Worm (Caenorhabditis elegans) whole organism, L1 larva: ENCODE data around the gene twk-3.
A peak's percentile ranks its signal among the peaks of the same experiment; 100 is the strongest.

ENCODE experiments used
- C04F5.9 ChIP-seq: sonication (generic microtip); optimal IDR thresholded peaks from 2 replicates; lab custom pipeline; 2016; ENCODE audit warnings: missing genetic modification characterization, missing compliant biosample characterization
- C16A3.4 ChIP-seq: fragments of 150-350 bp; optimal IDR thresholded peaks from 2 replicates; lab custom pipeline; 2014; ENCODE audit warnings: missing biosample characterization, missing genetic modification characterization
- alr-1 ChIP-seq: fragments of 200-800 bp; sonication (Bioruptor generic); optimal IDR thresholded peaks from 2 replicates; lab custom pipeline; 2018; ENCODE audit warnings: borderline replicate concordance, mild to moderate bottlenecking, missing genetic modification characterization, missing compliant biosample characterization
- aly-2 ChIP-seq: fragments of 150-350 bp; optimal IDR thresholded peaks from 2 replicates; lab custom pipeline; 2014; ENCODE audit warnings: missing biosample characterization, missing genetic modification characterization
- ama-1 ChIP-seq: fragments of 150-350 bp; optimal IDR thresholded peaks from 2 replicates; lab custom pipeline; 2014
- blmp-1 ChIP-seq: fragments of 150-350 bp; optimal IDR thresholded peaks from 2 replicates; lab custom pipeline; 2014; ENCODE audit warnings: missing biosample characterization, missing genetic modification characterization
- ceh-82 ChIP-seq, 3 experiments: fragments of 150-350 bp in 1 of 3; sonication (generic microtip) in 2 of 3; optimal IDR thresholded peaks; 2 replicates each; lab custom pipeline; 2014 to 2017; ENCODE audit warnings: missing biosample characterization in 3 of 3, missing genetic modification characterization in 3 of 3
- ceh-88 ChIP-seq: fragments of 200-800 bp; sonication (Bioruptor generic); IDR thresholded peaks from 2 replicates; pipeline ENCODE4 v1.3.6; 2022; ENCODE audit warnings: missing genetic modification characterization, missing compliant biosample characterization
- ces-1 ChIP-seq: fragments of 150-350 bp; optimal IDR thresholded peaks from 2 replicates; lab custom pipeline; 2014; ENCODE audit warnings: missing biosample characterization, missing genetic modification reagents, missing genetic modification characterization
- efl-3 ChIP-seq: fragments of 200-800 bp; sonication (Bioruptor generic); optimal IDR thresholded peaks from 2 replicates; lab custom pipeline; 2018; ENCODE audit warnings: mild to moderate bottlenecking, missing genetic modification characterization, missing compliant biosample characterization
- egl-13 ChIP-seq: sonication (generic microtip); optimal IDR thresholded peaks from 2 replicates; lab custom pipeline; 2016; ENCODE audit warnings: missing genotype, missing genetic modification reagents, missing genetic modification characterization, missing compliant biosample characterization
- elt-2 ChIP-seq: sonication (generic microtip); optimal IDR thresholded peaks from 2 replicates; lab custom pipeline; 2016; ENCODE audit warnings: missing genetic modification characterization, mild to moderate bottlenecking, inconsistent platforms, missing compliant biosample characterization, missing genetic modification reagents
- fkh-4 ChIP-seq: sonication (generic microtip); optimal IDR thresholded peaks from 2 replicates; lab custom pipeline; 2016; ENCODE audit warnings: missing compliant biosample characterization, missing genetic modification characterization, borderline replicate concordance
- fkh-8 ChIP-seq: sonication (generic microtip); optimal IDR thresholded peaks from 2 replicates; lab custom pipeline; 2016; ENCODE audit warnings: mild to moderate bottlenecking, missing genetic modification characterization, missing compliant biosample characterization
- fos-1 ChIP-seq: fragments of 150-350 bp; optimal IDR thresholded peaks from 2 replicates; lab custom pipeline; 2014; ENCODE audit warnings: missing biosample characterization, missing genetic modification characterization
- hlh-17 ChIP-seq: fragments of 200-800 bp; sonication (Bioruptor generic); optimal IDR thresholded peaks from 2 replicates; lab custom pipeline; 2018; ENCODE audit warnings: missing genetic modification characterization, mild to moderate bottlenecking, missing compliant biosample characterization, moderate library complexity, borderline replicate concordance
- lin-13 ChIP-seq: fragments of 150-350 bp; optimal IDR thresholded peaks from 2 replicates; lab custom pipeline; 2014; ENCODE audit warnings: missing biosample characterization, missing genetic modification reagents, missing genetic modification characterization
- lin-14 ChIP-seq: fragments of 200-800 bp; sonication (Bioruptor generic); optimal IDR thresholded peaks from 2 replicates; lab custom pipeline; 2018; ENCODE audit warnings: mild to moderate bottlenecking, missing genetic modification characterization, moderate library complexity, missing compliant biosample characterization
- lir-3 ChIP-seq: sonication (generic microtip); optimal IDR thresholded peaks from 2 replicates; lab custom pipeline; 2016; ENCODE audit warnings: mild to moderate bottlenecking, missing genetic modification characterization, moderate library complexity, missing compliant biosample characterization; ENCODE audit not compliant: poor library complexity
- lsy-2 ChIP-seq, 2 experiments: fragments of 150-350 bp; optimal IDR thresholded peaks; 2 replicates each; lab custom pipeline; 2014; ENCODE audit warnings: missing biosample characterization in 2 of 2, missing genetic modification characterization in 2 of 2
- mab-9 ChIP-seq: fragments of 200-800 bp; sonication (Bioruptor generic); IDR thresholded peaks from 2 replicates; pipeline ENCODE4 v1.3.6; 2022; ENCODE audit warnings: missing genetic modification reagents, missing genetic modification characterization, missing compliant biosample characterization
- mep-1 ChIP-seq: fragments of 150-350 bp; optimal IDR thresholded peaks from 2 replicates; lab custom pipeline; 2014; ENCODE audit warnings: missing biosample characterization, missing genetic modification characterization
- nhr-11 ChIP-seq: fragments of 150-350 bp; optimal IDR thresholded peaks from 2 replicates; lab custom pipeline; 2014; ENCODE audit warnings: missing biosample characterization, missing genetic modification characterization
- nhr-12 ChIP-seq: sonication (generic microtip); optimal IDR thresholded peaks from 2 replicates; lab custom pipeline; 2017; ENCODE audit warnings: missing biosample characterization, missing genetic modification characterization
- nhr-20 ChIP-seq: sonication (generic microtip); optimal IDR thresholded peaks from 2 replicates; lab custom pipeline; 2016; ENCODE audit warnings: mild to moderate bottlenecking, missing genetic modification characterization, missing compliant biosample characterization
- nhr-47 ChIP-seq: sonication (generic microtip); optimal IDR thresholded peaks from 2 replicates; lab custom pipeline; 2016; ENCODE audit warnings: mild to moderate bottlenecking, missing genetic modification characterization, moderate library complexity, missing compliant biosample characterization
- nhr-71 ChIP-seq: sonication (generic microtip); optimal IDR thresholded peaks from 2 replicates; lab custom pipeline; 2016; ENCODE audit warnings: mild to moderate bottlenecking, missing genetic modification characterization, moderate library complexity, missing compliant biosample characterization
- nhr-76 ChIP-seq: sonication (generic microtip); optimal IDR thresholded peaks from 2 replicates; lab custom pipeline; 2017; ENCODE audit warnings: missing biosample characterization, missing genetic modification characterization
- pag-3 ChIP-seq: sonication (generic microtip); optimal IDR thresholded peaks from 2 replicates; lab custom pipeline; 2017; ENCODE audit warnings: missing genetic modification characterization, mild to moderate bottlenecking, missing compliant biosample characterization, antibody characterized with exemption, borderline replicate concordance; ENCODE audit not compliant: insufficient read depth
- rnt-1 ChIP-seq: sonication (generic microtip); optimal IDR thresholded peaks from 2 replicates; lab custom pipeline; 2016; ENCODE audit warnings: mild to moderate bottlenecking, missing genetic modification characterization, moderate library complexity, missing compliant biosample characterization
- sptf-1 ChIP-seq: fragments of 150-350 bp; optimal IDR thresholded peaks from 2 replicates; lab custom pipeline; 2014; ENCODE audit warnings: missing biosample characterization, missing genetic modification characterization
- sup-37 ChIP-seq: fragments of 200-800 bp; sonication (Bioruptor generic); optimal IDR thresholded peaks from 2 replicates; lab custom pipeline; 2018; ENCODE audit warnings: mild to moderate bottlenecking, missing genetic modification characterization, missing compliant biosample characterization
- unc-130 ChIP-seq: fragments of 150-350 bp; optimal IDR thresholded peaks from 2 replicates; lab custom pipeline; 2017; ENCODE audit warnings: missing biosample characterization, missing genetic modification characterization, inconsistent platforms
- unc-30 ChIP-seq: sonication (generic microtip); optimal IDR thresholded peaks from 2 replicates; lab custom pipeline; 2017; ENCODE audit warnings: missing biosample characterization, missing genetic modification characterization
- unc-98 ChIP-seq: fragments of 200-800 bp; sonication (Bioruptor generic); IDR thresholded peaks from 2 replicates; pipeline ENCODE4 v1.3.6; 2022; ENCODE audit warnings: missing genetic modification characterization, missing compliant biosample characterization
- vab-15 ChIP-seq: sonication (generic microtip); optimal IDR thresholded peaks from 2 replicates; lab custom pipeline; 2017; ENCODE audit warnings: missing genotype, mild to moderate bottlenecking, missing genetic modification characterization, missing compliant biosample characterization
- zag-1 ChIP-seq: fragments of 150-350 bp; optimal IDR thresholded peaks from 2 replicates; lab custom pipeline; 2014; ENCODE audit warnings: missing biosample characterization, missing genetic modification characterization
- zip-4 ChIP-seq: fragments of 200-800 bp; sonication (Bioruptor generic); optimal IDR thresholded peaks from 2 replicates; lab custom pipeline; 2018; ENCODE audit warnings: mild to moderate bottlenecking, missing genetic modification characterization, moderate library complexity, missing compliant biosample characterization
- ztf-4 ChIP-seq: fragments of 150-350 bp; optimal IDR thresholded peaks from 2 replicates; lab custom pipeline; 2014; ENCODE audit warnings: missing biosample characterization, missing genetic modification characterization

The twk-3 gene

ce11 chrII:8180281-8180680 is 32.3 kb downstream of the twk-3 start, which contains the start of gene T05C12.4:
Gene T05C12.4, minus strand, starts transcription at chrII:8180381.
- TF ChIP-seq ztf-4, result no peak
- no peak for TF ChIP-seq nhr-47 (tag; lab: Kevin White, UChicago)

- TF ChIP-seq C04F5.9 (tag; lab: Kevin White, UChicago) (no peak), ceh-88 (no peak), nhr-12 (no peak), fkh-4 (tag; lab: Kevin White, UChicago) (no peak), mab-9 (GFP tag; lab: Robert Waterston, UW) (no peak), nhr-76 (tag; lab: Kevin White, UChicago) (no peak), unc-130 (tag; lab: Kevin White, UChicago) (no peak), fkh-8 (tag; lab: Kevin White, UChicago) (no peak), aly-2 (tag; lab: Kevin White, UChicago) (no peak)
These were observed 34.0 kb downstream of the twk-3 start for ce11 chrII:8178614-8179013.

DNA sequence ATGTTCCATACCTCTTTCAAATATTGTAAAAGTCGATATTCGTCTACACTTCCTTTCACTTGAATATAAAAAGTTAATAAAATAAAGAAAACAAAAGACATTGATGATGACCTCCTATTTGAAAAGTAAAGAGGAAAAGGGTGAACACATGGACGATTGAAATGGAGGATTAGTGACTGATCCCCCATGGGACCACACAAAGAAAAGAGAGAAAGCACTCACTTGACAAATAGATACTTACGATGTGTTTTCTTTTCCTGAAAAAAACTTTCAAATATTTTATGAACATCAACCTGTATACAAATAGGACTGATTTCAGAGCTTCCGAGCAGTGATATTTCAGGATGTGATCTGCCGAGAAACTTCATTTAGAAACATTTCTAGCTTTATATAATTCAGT is 35.5 kb downstream of the twk-3 start, which contains the start of gene acr-14:
Gene acr-14 (minus strand): TSS at position 101 of the 400 bp plus-strand sequence.
- TF ChIP-seq ceh-82 (tag; optimal IDR thresholded peaks at IDR 0.05; lab: Kevin White, UChicago), result no peak
- TF ChIP-seq lir-3 (tag; lab: Kevin White, UChicago), result no peak

DNA sequence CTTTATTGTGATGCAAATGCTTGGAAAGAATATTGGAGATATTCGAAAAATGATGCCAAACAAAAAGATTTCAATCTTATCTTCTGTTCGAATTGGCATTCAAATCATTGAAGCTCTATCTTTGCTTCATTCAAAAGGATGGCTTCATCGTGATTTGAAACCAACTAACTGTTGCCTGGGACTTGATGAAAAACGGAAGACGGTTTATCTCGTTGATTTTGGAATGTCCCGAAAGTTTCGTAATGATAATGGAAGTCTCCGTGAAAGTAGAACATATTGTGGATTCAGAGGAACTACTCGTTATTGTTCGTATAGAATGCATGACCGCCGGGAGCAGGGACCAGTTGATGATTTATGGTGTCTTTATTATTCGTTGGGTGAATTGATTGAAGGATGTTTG is 38.4 kb downstream of the twk-3 start:
- no peak for TF ChIP-seq ceh-82 (tag; optimal IDR thresholded peaks at IDR 0.05; lab: Kevin White, UChicago)
- no peak for TF ChIP-seq egl-13 (tag; lab: Kevin White, UChicago)
- TF ChIP-seq zag-1 (tag; lab: Kevin White, UChicago), result no peak
- TF ChIP-seq fkh-4 (tag; lab: Kevin White, UChicago), result no peak
- no peak for TF ChIP-seq vab-15 (tag; lab: Kevin White, UChicago)

ce11 chrII:8173449-8173848 is 39.1 kb downstream of the twk-3 start, which contains the start of the genes decr-1.3 and T05C12.1:
Gene decr-1.3, minus strand, starts transcription at chrII:8173549.
Gene T05C12.1, plus strand, starts transcription at chrII:8173680.
- no peak for TF ChIP-seq C16A3.4 (tag; lab: Kevin White, UChicago)
- TF ChIP-seq sptf-1, result no peak
- no peak for TF ChIP-seq nhr-71 (tag; lab: Kevin White, UChicago)
- no peak for TF ChIP-seq rnt-1 (tag; lab: Kevin White, UChicago)
- no peak for TF ChIP-seq nhr-12
- no peak for TF ChIP-seq fos-1 (tag; lab: Kevin White, UChicago)
- TF ChIP-seq hlh-17 (GFP tag; lab: Kevin White, UChicago), result no peak

ce11 chrII:8170374-8170773 is 42.2 kb downstream of the twk-3 start, which contains the start of gene T05C12.11:
Gene T05C12.11, minus strand, starts transcription at chrII:8170474.
- no peak for TF ChIP-seq ces-1 (GFP tag; lab: Kevin White, UChicago)
- no peak for TF ChIP-seq fkh-4 (tag; lab: Kevin White, UChicago)
- TF ChIP-seq nhr-20 (tag; lab: Kevin White, UChicago), result no peak
- no peak for TF ChIP-seq mep-1 (tag; lab: Kevin White, UChicago)
- TF ChIP-seq lin-14, result peak; percentile 17

DNA sequence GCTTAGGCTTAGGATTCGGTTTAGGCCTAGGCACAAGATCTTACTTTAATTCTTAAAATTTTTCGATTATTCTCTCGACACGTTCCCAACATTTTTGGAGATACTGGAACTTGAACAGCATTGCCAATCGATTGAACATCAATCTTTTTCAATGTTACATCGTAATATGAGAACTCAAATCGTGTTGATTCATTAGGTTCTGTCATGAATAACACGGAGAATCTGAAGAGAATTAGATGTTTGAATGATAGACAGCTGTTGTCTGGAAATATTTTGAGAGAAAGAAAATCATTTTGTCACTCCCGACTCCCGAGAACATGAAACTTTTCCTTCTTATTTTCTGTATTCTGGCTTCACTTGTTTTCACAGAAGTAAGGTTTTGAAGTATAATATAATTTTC is 43.3 kb downstream of the twk-3 start, which contains the start of gene T05C12.15:
Gene T05C12.15 (plus strand): TSS at position 301 of the 400 bp plus-strand sequence.
- TF ChIP-seq nhr-71 (tag; lab: Kevin White, UChicago) (no peak), egl-13 (tag; lab: Kevin White, UChicago) (no peak), lsy-2 (tag; optimal IDR thresholded peaks at IDR 0.05; lab: Kevin White, UChicago) (no peak), efl-3 (GFP tag; lab: Kevin White, UChicago) (no peak), blmp-1 (tag; lab: Kevin White, UChicago) (no peak), lir-3 (tag; lab: Kevin White, UChicago) (no peak), pag-3 (no peak), elt-2 (tag; lab: Kevin White, UChicago) (no peak), alr-1 (no peak), ama-1 (lab: Kevin White, UChicago) (no peak), lin-13 (GFP tag; lab: Kevin White, UChicago) (no peak), zip-4 (GFP tag; lab: Kevin White, UChicago) (no peak), C16A3.4 (tag; lab: Kevin White, UChicago) (no peak), unc-98 (GFP tag; lab: Robert Waterston, UW) (no peak), nhr-11 (no peak), sup-37 (GFP tag; lab: Kevin White, UChicago) (no peak), unc-30 (tag; lab: Kevin White, UChicago) (no peak)
